Worm (Caenorhabditis elegans) whole organism, late embryonic: Measurements from ENCODE around the gene kynu-1.

Source experiments
- C38D4.7 ChIP-seq: fragments of 200-800 bp; sonication (Bioruptor generic); optimal IDR thresholded peaks from 2 replicates; lab custom pipeline; 2018; ENCODE audit warnings: mild to moderate bottlenecking, missing genetic modification characterization, moderate library complexity, missing compliant biosample characterization
- K02D7.2 ChIP-seq: sonication (generic microtip); optimal IDR thresholded peaks from 2 replicates; lab custom pipeline; 2017; ENCODE audit warnings: mild to moderate bottlenecking, missing genetic modification characterization, missing compliant biosample characterization
- Y22D7AL.16 ChIP-seq: sonication (generic microtip); optimal IDR thresholded peaks from 2 replicates; lab custom pipeline; 2016; ENCODE audit warnings: missing genetic modification characterization, missing compliant biosample characterization
- ahr-1 ChIP-seq: sonication (generic microtip); optimal IDR thresholded peaks from 2 replicates; lab custom pipeline; 2016; ENCODE audit warnings: missing genetic modification characterization, missing compliant biosample characterization
- ama-1 ChIP-seq: fragments of 150-350 bp; optimal IDR thresholded peaks from 2 replicates; lab custom pipeline; 2014
- ceh-14 ChIP-seq: sonication (generic microtip); optimal IDR thresholded peaks from 2 replicates; lab custom pipeline; 2016; ENCODE audit warnings: missing genotype, missing genetic modification characterization, missing compliant biosample characterization
- ceh-19 ChIP-seq: fragments of 200-800 bp; sonication (Bioruptor generic); optimal IDR thresholded peaks from 2 replicates; lab custom pipeline; 2018; ENCODE audit warnings: mild to moderate bottlenecking, missing genetic modification characterization, missing compliant biosample characterization
- ceh-2 ChIP-seq: sonication (generic microtip); optimal IDR thresholded peaks from 2 replicates; lab custom pipeline; 2016; ENCODE audit warnings: missing genotype, missing genetic modification characterization, missing compliant biosample characterization
- ceh-22 ChIP-seq: sonication (generic microtip); optimal IDR thresholded peaks from 2 replicates; lab custom pipeline; 2017; ENCODE audit warnings: missing biosample characterization, missing genetic modification characterization
- ceh-24 ChIP-seq: sonication (generic microtip); optimal IDR thresholded peaks from 2 replicates; lab custom pipeline; 2016; ENCODE audit warnings: mild to moderate bottlenecking, missing genetic modification characterization, missing compliant biosample characterization
- ceh-30 ChIP-seq: fragments of 150-350 bp; optimal IDR thresholded peaks from 2 replicates; lab custom pipeline; 2014; ENCODE audit warnings: missing biosample characterization, missing genetic modification characterization
- ceh-31 ChIP-seq: sonication (generic microtip); optimal IDR thresholded peaks from 2 replicates; lab custom pipeline; 2016; ENCODE audit warnings: missing genetic modification characterization, missing compliant biosample characterization
- ceh-34 ChIP-seq: sonication (generic microtip); optimal IDR thresholded peaks from 2 replicates; lab custom pipeline; 2016; ENCODE audit warnings: mild to moderate bottlenecking, missing genetic modification characterization, missing compliant biosample characterization
- ceh-45 ChIP-seq: fragments of 200-800 bp; sonication (Bioruptor generic); IDR thresholded peaks from 2 replicates; pipeline ENCODE4 v1.3.6; 2022; ENCODE audit warnings: missing genetic modification reagents, missing genetic modification characterization, missing compliant biosample characterization
- ceh-48 ChIP-seq: sonication (generic microtip); optimal IDR thresholded peaks from 2 replicates; lab custom pipeline; 2016; ENCODE audit warnings: missing genetic modification characterization, inconsistent platforms, missing compliant biosample characterization
- ceh-9 ChIP-seq: sonication (generic microtip); optimal IDR thresholded peaks from 2 replicates; lab custom pipeline; 2016; ENCODE audit warnings: mild to moderate bottlenecking, missing genetic modification characterization, inconsistent platforms, missing compliant biosample characterization
- dmd-4 ChIP-seq: sonication (generic microtip); optimal IDR thresholded peaks from 2 replicates; lab custom pipeline; 2016; ENCODE audit warnings: borderline replicate concordance, missing genetic modification characterization, missing compliant biosample characterization
- dve-1 ChIP-seq: sonication (generic microtip); optimal IDR thresholded peaks from 2 replicates; lab custom pipeline; 2017; ENCODE audit warnings: antibody characterized with exemption, mild to moderate bottlenecking, missing genetic modification characterization, missing compliant biosample characterization
- elt-2 ChIP-seq: sonication (generic microtip); optimal IDR thresholded peaks from 2 replicates; lab custom pipeline; 2016; ENCODE audit warnings: missing genetic modification reagents, missing genetic modification characterization, missing compliant biosample characterization
- elt-4 ChIP-seq: sonication (generic microtip); optimal IDR thresholded peaks from 2 replicates; lab custom pipeline; 2016; ENCODE audit warnings: missing genetic modification characterization, missing compliant biosample characterization
- eyg-1 ChIP-seq: sonication (generic microtip); optimal IDR thresholded peaks from 2 replicates; lab custom pipeline; 2016; ENCODE audit warnings: missing genotype, missing genetic modification characterization, missing compliant biosample characterization
- gmeb-2 ChIP-seq: sonication (generic microtip); optimal IDR thresholded peaks from 2 replicates; lab custom pipeline; 2016; ENCODE audit warnings: missing genetic modification characterization, inconsistent platforms, missing compliant biosample characterization
- hlh-13 ChIP-seq: fragments of 200-800 bp; sonication (Bioruptor generic); optimal IDR thresholded peaks from 2 replicates; lab custom pipeline; 2018; ENCODE audit warnings: mild to moderate bottlenecking, missing genetic modification characterization, missing compliant biosample characterization
- hlh-30 ChIP-seq: sonication (generic microtip); optimal IDR thresholded peaks from 2 replicates; lab custom pipeline; 2017; ENCODE audit warnings: antibody characterized with exemption, missing genetic modification characterization, missing compliant biosample characterization; ENCODE audit not compliant: insufficient read depth
- hlh-6 ChIP-seq: sonication (generic microtip); optimal IDR thresholded peaks from 2 replicates; lab custom pipeline; 2016; ENCODE audit warnings: missing genotype, missing genetic modification characterization, missing compliant biosample characterization
- hlh-8 ChIP-seq: sonication (generic microtip); optimal IDR thresholded peaks from 2 replicates; lab custom pipeline; 2016; ENCODE audit warnings: missing genotype, missing genetic modification characterization, missing compliant biosample characterization
- lin-11 ChIP-seq: fragments of 200-800 bp; sonication (Bioruptor generic); optimal IDR thresholded peaks from 2 replicates; lab custom pipeline; 2018; ENCODE audit warnings: mild to moderate bottlenecking, missing genetic modification characterization, missing compliant biosample characterization
- mec-3 ChIP-seq: sonication (generic microtip); optimal IDR thresholded peaks from 2 replicates; lab custom pipeline; 2016; ENCODE audit warnings: borderline replicate concordance, missing genetic modification characterization, missing compliant biosample characterization
- npax-4 ChIP-seq: sonication (generic microtip); optimal IDR thresholded peaks from 2 replicates; lab custom pipeline; 2016; ENCODE audit warnings: missing genetic modification characterization, missing compliant biosample characterization
- odd-2 ChIP-seq: sonication (generic microtip); optimal IDR thresholded peaks from 2 replicates; lab custom pipeline; 2017; ENCODE audit warnings: antibody characterized with exemption, mild to moderate bottlenecking, missing genetic modification characterization, missing compliant biosample characterization
- pat-9 ChIP-seq: fragments of 200-800 bp; sonication (Bioruptor generic); optimal IDR thresholded peaks from 2 replicates; lab custom pipeline; 2018; ENCODE audit warnings: mild to moderate bottlenecking, missing genetic modification characterization, moderate library complexity, missing compliant biosample characterization
- pax-1 ChIP-seq: fragments of 150-350 bp; optimal IDR thresholded peaks from 2 replicates; lab custom pipeline; 2014; ENCODE audit warnings: missing biosample characterization, missing genetic modification characterization
- pha-4 ChIP-seq: fragments of 150-350 bp; optimal IDR thresholded peaks from 2 replicates; lab custom pipeline; 2018; ENCODE audit warnings: missing biosample characterization, missing genetic modification reagents, missing genetic modification characterization
- pros-1 ChIP-seq: fragments of 150-350 bp; optimal IDR thresholded peaks from 2 replicates; lab custom pipeline; 2014; ENCODE audit warnings: missing biosample characterization, missing genetic modification reagents, missing genetic modification characterization
- rnt-1 ChIP-seq: sonication (generic microtip); optimal IDR thresholded peaks from 2 replicates; lab custom pipeline; 2016; ENCODE audit warnings: missing genetic modification characterization, missing compliant biosample characterization
- sdc-2 ChIP-seq: sonication (generic microtip); optimal IDR thresholded peaks from 2 replicates; lab custom pipeline; 2016; ENCODE audit warnings: missing genotype, missing genetic modification characterization, missing compliant biosample characterization
- sox-2 ChIP-seq: fragments of 200-800 bp; sonication (Bioruptor generic); IDR thresholded peaks from 2 replicates; pipeline ENCODE4 v1.3.6; 2022; ENCODE audit warnings: missing genetic modification reagents, missing genetic modification characterization, missing compliant biosample characterization
- tbx-2 ChIP-seq: sonication (generic microtip); optimal IDR thresholded peaks from 2 replicates; lab custom pipeline; 2016; ENCODE audit warnings: missing genetic modification characterization, missing compliant biosample characterization
- tbx-7 ChIP-seq: sonication (generic microtip); optimal IDR thresholded peaks from 2 replicates; lab custom pipeline; 2016; ENCODE audit warnings: missing genotype, missing genetic modification characterization, missing compliant biosample characterization
- ttx-3 ChIP-seq: sonication (generic microtip); optimal IDR thresholded peaks from 2 replicates; lab custom pipeline; 2016; ENCODE audit warnings: missing genetic modification reagents, missing genetic modification characterization, missing compliant biosample characterization
- unc-3 ChIP-seq, 2 experiments: fragments of 200-800 bp in 1 of 2; sonication (Bioruptor generic) in 1 of 2; sonication (generic microtip) in 1 of 2; conservative IDR thresholded peaks in 1 of 2; optimal IDR thresholded peaks in 1 of 2; 2 replicates each; pipeline versions ENCODE4 v1.3.6 to Lab custom; 2016 to 2022; ENCODE audit warnings: missing compliant biosample characterization in 2 of 2, missing genetic modification characterization in 2 of 2, missing genetic modification reagents in 1 of 2
- unc-55 ChIP-seq: sonication (generic microtip); optimal IDR thresholded peaks from 2 replicates; lab custom pipeline; 2017; ENCODE audit warnings: missing biosample characterization, missing genetic modification reagents, missing genetic modification characterization
- unc-86 ChIP-seq: sonication (generic microtip); optimal IDR thresholded peaks from 2 replicates; lab custom pipeline; 2016; ENCODE audit warnings: missing genetic modification characterization, missing compliant biosample characterization
- zip-5 ChIP-seq: sonication (generic microtip); optimal IDR thresholded peaks from 2 replicates; lab custom pipeline; 2016; ENCODE audit warnings: missing genetic modification characterization, missing compliant biosample characterization
- ztf-16 ChIP-seq: sonication (generic microtip); optimal IDR thresholded peaks from 2 replicates; lab custom pipeline; 2017; ENCODE audit warnings: missing genetic modification characterization, missing compliant biosample characterization

Gene kynu-1

ce11 chrX:6091967-6092366 lies 17.2 kb downstream of the kynu-1 start, which contains the start of gene hsp-3 (continued):
- TF ChIP-seq ahr-1 (tag; lab: Kevin White, UChicago), result peak; percentile 21
- TF ChIP-seq odd-2 (tag; lab: Kevin White, UChicago), result no peak
- no peak for TF ChIP-seq ceh-48
- peak; percentile 69 for TF ChIP-seq ztf-16 (tag; lab: Kevin White, UChicago)
- TF ChIP-seq unc-3 (GFP tag; conservative IDR thresholded peaks at IDR 0.05; lab: Robert Waterston, UW), result no peak
- TF ChIP-seq unc-3 (tag; optimal IDR thresholded peaks at IDR 0.05; lab: Kevin White, UChicago), result no peak
- TF ChIP-seq ceh-22 (tag; lab: Kevin White, UChicago), result peak; percentile 81
- TF ChIP-seq ceh-19 (GFP tag; lab: Kevin White, UChicago), result peak; percentile 50
- TF ChIP-seq lin-11 (tag; lab: Kevin White, UChicago), result no peak
- TF ChIP-seq mec-3 (tag; lab: Kevin White, UChicago), result no peak
- TF ChIP-seq ttx-3 (tag; lab: Kevin White, UChicago), result no peak
- peak; percentile 95 for TF ChIP-seq ceh-34
- no peak for TF ChIP-seq dmd-4 (tag; lab: Kevin White, UChicago)
- no peak for TF ChIP-seq zip-5 (tag; lab: Kevin White, UChicago)
- peak; percentile 54 for TF ChIP-seq hlh-8 (tag; lab: Kevin White, UChicago)
- TF ChIP-seq hlh-13 (GFP tag; lab: Kevin White, UChicago), result no peak
- TF ChIP-seq pax-1 (tag; lab: Kevin White, UChicago), result peak; percentile 10
- peak; percentile 91 for TF ChIP-seq unc-55 (GFP tag; lab: Kevin White, UChicago)
- TF ChIP-seq pros-1 (tag; lab: Kevin White, UChicago), result peak; percentile 85
- TF ChIP-seq tbx-2 (tag; lab: Kevin White, UChicago), result peak; percentile 94
- peak; percentile 75 for TF ChIP-seq rnt-1 (tag; lab: Kevin White, UChicago)
- no peak for TF ChIP-seq ceh-9 (tag; lab: Kevin White, UChicago)
- TF ChIP-seq gmeb-2 (tag; lab: Kevin White, UChicago), result no peak
- peak; percentile 81 for TF ChIP-seq elt-2 (tag; lab: Kevin White, UChicago)
- TF ChIP-seq npax-4 (tag; lab: Kevin White, UChicago), result no peak
- peak; percentile 67 for TF ChIP-seq ceh-14
- TF ChIP-seq sdc-2, result peak; percentile 86
- TF ChIP-seq elt-4, result no peak
- TF ChIP-seq C38D4.7, result no peak
- TF ChIP-seq hlh-30, result peak; percentile 85
- no peak for TF ChIP-seq K02D7.2 (tag; lab: Kevin White, UChicago)
- TF ChIP-seq sox-2 (GFP tag; lab: Robert Waterston, UW), result peak; percentile 12
- peak; percentile 52 for TF ChIP-seq pat-9 (tag; lab: Kevin White, UChicago)
- TF ChIP-seq tbx-7 (tag; lab: Kevin White, UChicago), result peak; percentile 66
- no peak for TF ChIP-seq pha-4
- TF ChIP-seq Y22D7AL.16 (tag; lab: Kevin White, UChicago), result no peak
- TF ChIP-seq ama-1 (lab: Kevin White, UChicago), result no peak
- TF ChIP-seq, all 69 proteins: peak for 40

ce11 chrX:6090779-6091178 lies 18.4 kb downstream of the kynu-1 start:
- TF ChIP-seq hlh-6 (no peak), ceh-2 (tag; lab: Kevin White, UChicago) (no peak), ceh-30 (tag; lab: Kevin White, UChicago) (no peak), mec-3 (tag; lab: Kevin White, UChicago) (no peak), unc-86 (tag; lab: Kevin White, UChicago) (no peak), sdc-2 (no peak), eyg-1 (tag; lab: Kevin White, UChicago) (no peak), ceh-45 (GFP tag; lab: Robert Waterston, UW) (no peak), hlh-13 (GFP tag; lab: Kevin White, UChicago) (no peak), K02D7.2 (tag; lab: Kevin White, UChicago) (no peak), ceh-31 (no peak), ceh-24 (tag; lab: Kevin White, UChicago) (no peak), ceh-22 (tag; lab: Kevin White, UChicago) (no peak), dve-1 (tag; lab: Kevin White, UChicago) (no peak), rnt-1 (tag; lab: Kevin White, UChicago) (no peak), zip-5 (tag; lab: Kevin White, UChicago) (no peak), pax-1 (tag; lab: Kevin White, UChicago) (no peak), lin-11 (tag; lab: Kevin White, UChicago) (no peak)
